Fruit fly (Drosophila melanogaster) whole organism, embryonic: ENCODE measurements around the gene Rbf2.

ENCODE experiments used
- Asciz ChIP-seq: fragments of 200-800 bp; sonication (Bioruptor generic); optimal IDR thresholded peaks from 2 replicates; lab custom pipeline; 2017; ENCODE audit warnings: missing biosample characterization, mild to moderate bottlenecking, missing genetic modification characterization, missing genetic modification reagents
- Atf3 ChIP-seq: fragments of 200-800 bp; sonication (Bioruptor generic); optimal IDR thresholded peaks from 3 replicates; lab custom pipeline; 2016; ENCODE audit warnings: missing biosample characterization, missing genetic modification characterization
- Awh ChIP-seq: fragments of 200-800 bp; sonication (Bioruptor generic); IDR thresholded peaks from 2 replicates; pipeline ENCODE4, ENCODE4 v1.3.6; 2022; ENCODE audit warnings: missing biosample characterization, missing genetic modification characterization
- Bgb ChIP-seq: fragments of 200-800 bp; sonication (Bioruptor generic); IDR thresholded peaks from 2 replicates; pipeline ENCODE4 v1.3.6; 2022; ENCODE audit warnings: missing biosample characterization, missing genetic modification characterization; ENCODE audit not compliant: partially characterized antibody
- BtbVII ChIP-seq: fragments of 200-800 bp; sonication (Bioruptor generic); optimal IDR thresholded peaks from 3 replicates; lab custom pipeline; 2017; ENCODE audit warnings: missing biosample characterization, mild to moderate bottlenecking, missing genetic modification characterization
- CG10462 ChIP-seq: fragments of 200-800 bp; sonication (Bioruptor generic); optimal IDR thresholded peaks from 2 replicates; lab custom pipeline; 2016; ENCODE audit warnings: missing biosample characterization, missing genetic modification characterization
- CG13424 ChIP-seq: fragments of 200-800 bp; sonication (Bioruptor generic); optimal IDR thresholded peaks from 2 replicates; lab custom pipeline; 2019; ENCODE audit warnings: missing biosample characterization, mild to moderate bottlenecking, missing genetic modification characterization, moderate library complexity
- CG14014 ChIP-seq: fragments of 200-800 bp; sonication (Bioruptor generic); IDR thresholded peaks from 2 replicates; pipeline ENCODE4 v1.3.6; 2022; ENCODE audit warnings: missing biosample characterization, missing genetic modification characterization
- CG2116 ChIP-seq: fragments of 200-800 bp; sonication (Bioruptor generic); optimal IDR thresholded peaks from 3 replicates; lab custom pipeline; 2018; ENCODE audit warnings: missing biosample characterization, mild to moderate bottlenecking, missing genetic modification characterization
- CG2202 ChIP-seq: fragments of 200-800 bp; sonication (Bioruptor generic); optimal IDR thresholded peaks from 2 replicates; lab custom pipeline; 2018; ENCODE audit warnings: missing biosample characterization, mild to moderate bottlenecking, missing genetic modification characterization
- CG32532 ChIP-seq: fragments of 200-800 bp; sonication (Bioruptor generic); IDR thresholded peaks from 2 replicates; pipeline ENCODE4 v1.3.6; 2022; ENCODE audit warnings: missing biosample characterization, missing genetic modification characterization
- CG32767 ChIP-seq: fragments of 200-800 bp; sonication (Bioruptor generic); IDR thresholded peaks from 2 replicates; pipeline ENCODE4 v1.3.6; 2022; ENCODE audit warnings: missing biosample characterization, missing genetic modification characterization
- CG6272 ChIP-seq: fragments of 200-800 bp; sonication (Bioruptor generic); IDR thresholded peaks from 2 replicates; pipeline ENCODE4 v1.3.6; 2022; ENCODE audit warnings: missing biosample characterization, missing genetic modification characterization
- CG7745 ChIP-seq: fragments of 200-800 bp; sonication (Bioruptor generic); optimal IDR thresholded peaks from 2 replicates; lab custom pipeline; 2018; ENCODE audit warnings: missing biosample characterization, mild to moderate bottlenecking, missing genetic modification characterization, moderate library complexity
- CG9609 ChIP-seq: fragments of 200-800 bp; sonication (Bioruptor generic); optimal IDR thresholded peaks from 3 replicates; lab custom pipeline; 2016; ENCODE audit warnings: missing biosample characterization, missing genetic modification characterization
- Dbx ChIP-seq: fragments of 200-800 bp; sonication (Bioruptor generic); IDR thresholded peaks from 3 replicates; pipeline ENCODE4 v1.3.6; 2022; ENCODE audit warnings: missing biosample characterization, missing genetic modification characterization
- Dll ChIP-seq: fragments of 200-800 bp; sonication (Bioruptor generic); IDR thresholded peaks from 4 replicates; pipeline ENCODE4 v1.3.6; 2022; ENCODE audit warnings: missing biosample characterization, missing genetic modification characterization; ENCODE audit not compliant: partially characterized antibody
- Gsc ChIP-seq: fragments of 200-800 bp; sonication (Bioruptor generic); IDR thresholded peaks from 2 replicates; pipeline ENCODE4 v1.3.6; 2022; ENCODE audit warnings: missing biosample characterization, missing genetic modification characterization
- Hey ChIP-seq: fragments of 200-800 bp; sonication (Bioruptor generic); optimal IDR thresholded peaks from 3 replicates; lab custom pipeline; 2018; ENCODE audit warnings: missing biosample characterization, mild to moderate bottlenecking, missing genetic modification characterization
- Hmx ChIP-seq: fragments of 200-800 bp; sonication (Bioruptor generic); optimal IDR thresholded peaks from 2 replicates; lab custom pipeline; 2016; ENCODE audit warnings: missing biosample characterization, missing genetic modification characterization
- Jarid2 ChIP-seq: fragments of 200-800 bp; sonication (Bioruptor generic); optimal IDR thresholded peaks from 3 replicates; lab custom pipeline; 2017; ENCODE audit warnings: mild to moderate bottlenecking, missing biosample characterization, missing genetic modification reagents, missing genetic modification characterization
- Mes4 ChIP-seq: fragments of 200-800 bp; sonication (Bioruptor generic); optimal IDR thresholded peaks from 2 replicates; lab custom pipeline; 2016; ENCODE audit warnings: missing biosample characterization, missing genetic modification characterization
- Rfx ChIP-seq: fragments of 200-800 bp; sonication (Bioruptor generic); IDR thresholded peaks from 2 replicates; pipeline ENCODE4 v1.3.6; 2022; ENCODE audit warnings: missing biosample characterization, missing genetic modification characterization
- Rx ChIP-seq: fragments of 200-800 bp; sonication (Bioruptor generic); IDR thresholded peaks from 2 replicates; pipeline ENCODE4 v1.3.6; 2022; ENCODE audit warnings: missing biosample characterization, missing genetic modification characterization
- Sox100B ChIP-seq: fragments of 200-800 bp; sonication (Bioruptor generic); optimal IDR thresholded peaks from 3 replicates; lab custom pipeline; 2018; ENCODE audit warnings: missing biosample characterization, mild to moderate bottlenecking, missing genetic modification characterization
- Sox102F ChIP-seq: fragments of 200-800 bp; sonication (Bioruptor generic); optimal IDR thresholded peaks from 2 replicates; lab custom pipeline; 2018; ENCODE audit warnings: missing biosample characterization, mild to moderate bottlenecking, missing genetic modification characterization, moderate library complexity
- Spps ChIP-seq: fragments of 200-800 bp; sonication (Bioruptor generic); optimal IDR thresholded peaks from 2 replicates; lab custom pipeline; 2018; ENCODE audit warnings: missing biosample characterization, mild to moderate bottlenecking, missing genetic modification characterization
- Vsx1 ChIP-seq: fragments of 200-800 bp; sonication (Bioruptor generic); optimal IDR thresholded peaks from 2 replicates; lab custom pipeline; 2017; ENCODE audit warnings: missing biosample characterization, mild to moderate bottlenecking, missing genetic modification characterization, missing genetic modification reagents
- Xbp1 ChIP-seq: fragments of 200-800 bp; sonication (Bioruptor generic); optimal IDR thresholded peaks from 3 replicates; lab custom pipeline; 2016; ENCODE audit warnings: missing biosample characterization, mild to moderate bottlenecking, missing genetic modification characterization
- ash1 ChIP-seq: fragments of 200-800 bp; sonication (Bioruptor generic); optimal IDR thresholded peaks from 2 replicates; lab custom pipeline; 2018; ENCODE audit warnings: missing biosample characterization, mild to moderate bottlenecking, missing genetic modification characterization
- ato ChIP-seq: fragments of 200-800 bp; sonication (Bioruptor generic); IDR thresholded peaks from 2 replicates; pipeline ENCODE4 v1.3.6; 2022; ENCODE audit warnings: missing biosample characterization, missing genetic modification characterization; ENCODE audit not compliant: partially characterized antibody
- bab2 ChIP-seq: fragments of 200-800 bp; sonication (Bioruptor generic); optimal IDR thresholded peaks from 2 replicates; lab custom pipeline; 2016; ENCODE audit warnings: missing biosample characterization, missing genetic modification characterization
- chif ChIP-seq, 2 experiments: fragments of 200-800 bp; sonication (Bioruptor generic); optimal IDR thresholded peaks; 3 replicates each; lab custom pipeline; 2016; ENCODE audit warnings: missing biosample characterization in 2 of 2, missing genetic modification characterization in 2 of 2
- corto ChIP-seq: fragments of 200-800 bp; sonication (Bioruptor generic); optimal IDR thresholded peaks from 2 replicates; lab custom pipeline; 2016; ENCODE audit warnings: missing biosample characterization, mild to moderate bottlenecking, missing genetic modification characterization, moderate library complexity
- dan ChIP-seq: fragments of 200-800 bp; sonication (Bioruptor generic); IDR thresholded peaks from 2 replicates; pipeline ENCODE4 v1.3.6; 2022; ENCODE audit warnings: missing biosample characterization, missing genetic modification characterization
- danr ChIP-seq: fragments of 200-800 bp; sonication (Bioruptor generic); IDR thresholded peaks from 2 replicates; pipeline ENCODE4 v1.3.6; 2022; ENCODE audit warnings: missing biosample characterization, missing genetic modification characterization
- ems ChIP-seq: fragments of 200-800 bp; sonication (Bioruptor generic); optimal IDR thresholded peaks from 3 replicates; lab custom pipeline; 2016; ENCODE audit warnings: missing biosample characterization, missing genetic modification characterization
- gsb ChIP-seq: fragments of 200-800 bp; sonication (Bioruptor generic); IDR thresholded peaks from 2 replicates; pipeline ENCODE4 v1.3.6; 2022; ENCODE audit warnings: missing biosample characterization, missing genetic modification characterization
- gsb-n ChIP-seq: fragments of 200-800 bp; sonication (Bioruptor generic); optimal IDR thresholded peaks from 3 replicates; lab custom pipeline; 2018; ENCODE audit warnings: missing biosample characterization, mild to moderate bottlenecking, missing genetic modification characterization
- ham ChIP-seq: fragments of 200-800 bp; sonication (Bioruptor generic); IDR thresholded peaks from 2 replicates; pipeline ENCODE4 v1.3.6; 2022; ENCODE audit warnings: missing biosample characterization, missing genetic modification characterization
- ind ChIP-seq: fragments of 200-800 bp; sonication (Bioruptor generic); optimal IDR thresholded peaks from 3 replicates; lab custom pipeline; 2016; ENCODE audit warnings: missing biosample characterization, missing genetic modification characterization
- lab ChIP-seq: fragments of 200-800 bp; sonication (Bioruptor generic); optimal IDR thresholded peaks from 3 replicates; lab custom pipeline; 2017; ENCODE audit warnings: missing biosample characterization, missing genetic modification characterization, mild to moderate bottlenecking, moderate library complexity, missing genetic modification reagents
- onecut ChIP-seq: fragments of 200-800 bp; sonication (Bioruptor generic); IDR thresholded peaks from 2 replicates; pipeline ENCODE4 v1.3.6; 2022; ENCODE audit warnings: missing biosample characterization, missing genetic modification characterization
- pros ChIP-seq: fragments of 200-800 bp; sonication (Bioruptor generic); optimal IDR thresholded peaks from 3 replicates; lab custom pipeline; 2019; ENCODE audit warnings: missing biosample characterization, mild to moderate bottlenecking, missing genetic modification characterization, moderate library complexity
- rib ChIP-seq: fragments of 200-800 bp; sonication (Bioruptor generic); IDR thresholded peaks from 2 replicates; pipeline ENCODE4 v1.3.6; 2022; ENCODE audit warnings: missing biosample characterization, missing genetic modification characterization
- sr ChIP-seq: fragments of 200-800 bp; sonication (Bioruptor generic); IDR thresholded peaks from 3 replicates; pipeline ENCODE4 v1.3.6; 2022; ENCODE audit warnings: missing biosample characterization, missing genetic modification characterization
- tap ChIP-seq: fragments of 200-800 bp; optimal IDR thresholded peaks from 3 replicates; lab custom pipeline; 2019; ENCODE audit warnings: missing biosample characterization, mild to moderate bottlenecking, missing genetic modification characterization, moderate library complexity
- tna ChIP-seq: fragments of 200-800 bp; sonication (Bioruptor generic); IDR thresholded peaks from 2 replicates; pipeline ENCODE4 v1.3.6; 2022; ENCODE audit warnings: missing biosample characterization, missing genetic modification characterization; ENCODE audit not compliant: partially characterized antibody
- unpg ChIP-seq: fragments of 200-800 bp; sonication (Bioruptor generic); optimal IDR thresholded peaks from 3 replicates; lab custom pipeline; 2018; ENCODE audit warnings: missing biosample characterization, mild to moderate bottlenecking, missing genetic modification characterization, moderate library complexity
- zfh1 ChIP-seq: fragments of 200-800 bp; sonication (Bioruptor generic); IDR thresholded peaks from 3 replicates; pipeline ENCODE4 v1.3.6; 2022; ENCODE audit warnings: missing biosample characterization, missing genetic modification characterization

Rbf2 gene

dm6 chr3R:16011698-16012332 is 46.6 kb downstream of the Rbf2 start (continued):
- TF ChIP-seq corto (GFP tag; lab: Kevin White, UChicago) (peak; percentile 4), CG9609 (no peak), Mes4 (GFP tag; lab: Kevin White, UChicago) (no peak), pros (GFP tag; lab: Kevin White, UChicago) (no peak), ind (GFP tag; lab: Kevin White, UChicago) (no peak), Vsx1 (peak; percentile 90), gsb-n (tag; lab: Kevin White, UChicago) (no peak), gsb (no peak), tna (GFP tag; lab: Robert Waterston, UW) (no peak), Hey (tag; lab: Kevin White, UChicago) (peak; percentile 63), unpg (GFP tag; lab: Kevin White, UChicago) (peak; percentile 11), zfh1 (GFP tag; lab: Robert Waterston, UW) (no peak), sr (GFP tag; lab: Robert Waterston, UW) (no peak), Asciz (GFP tag; lab: Kevin White, UChicago) (peak; percentile 51), Rx (GFP tag; lab: Robert Waterston, UW) (no peak), ems (GFP tag; lab: Kevin White, UChicago) (no peak), ham (GFP tag; lab: Robert Waterston, UW) (no peak), lab (GFP tag; lab: Kevin White, UChicago) (peak; percentile 65), Sox102F (GFP tag; lab: Kevin White, UChicago) (no peak), CG2116 (GFP tag; lab: Kevin White, UChicago) (no peak), CG6272 (no peak), chif (GFP tag; optimal IDR thresholded peaks at IDR 0.05; lab: Kevin White, UChicago) (no peak), onecut (GFP tag; lab: Robert Waterston, UW) (no peak), Awh (no peak), Xbp1 (GFP tag; lab: Kevin White, UChicago) (no peak), Atf3 (GFP tag; lab: Kevin White, UChicago) (no peak), CG32767 (no peak), Hmx (GFP tag; lab: Kevin White, UChicago) (no peak), CG2202 (tag; lab: Kevin White, UChicago) (no peak), Sox100B (GFP tag; lab: Kevin White, UChicago) (peak; percentile 30), ash1 (GFP tag; lab: Kevin White, UChicago) (peak; percentile 33), Dll (GFP tag; lab: Robert Waterston, UW) (0 out of 4 replicates have a peak, but pooled peaks have one; percentile 25), CG13424 (tag; lab: Kevin White, UChicago) (peak; percentile 15), Jarid2 (GFP tag; lab: Kevin White, UChicago) (no peak), Bgb (no peak), danr (GFP tag; lab: Robert Waterston, UW) (no peak), rib (GFP tag; lab: Robert Waterston, UW) (no peak), bab2 (no peak), CG7745 (tag; lab: Kevin White, UChicago) (no peak), dan (no peak), tap (tag; lab: Kevin White, UChicago) (no peak), CG32532 (peak; percentile 13; the same call in 1 of the 2 replicates), BtbVII (peak; percentile 46), Dbx (peak; percentile 21; the same call in 1 of the 3 replicates), ato (GFP tag; lab: Robert Waterston, UW) (no peak), CG14014 (no peak), Gsc (GFP tag; lab: Robert Waterston, UW) (no peak), CG10462 (GFP tag; lab: Kevin White, UChicago) (no peak), Rfx (GFP tag; lab: Robert Waterston, UW) (0 out of 2 replicates have a peak, but pooled peaks have one; percentile 5), Spps (tag; lab: Kevin White, UChicago) (no peak)
